Fruit fly (Drosophila melanogaster): ENCODE results near the gene MED17.
A peak's percentile ranks its signal among the peaks of the same experiment; 100 is the strongest.

The MED17 gene

dm6 chr3R:18215300-18215699 is 26.4 kb downstream of the MED17 start (continued):
- peak; percentile 6 for TF ChIP-seq CG12942 (GFP tag; optimal IDR thresholded peaks at IDR 0.05)
- peak; percentile 93 for TF ChIP-seq Med (GFP tag)
- no peak for TF ChIP-seq CG8359 (GFP tag; optimal IDR thresholded peaks at IDR 0.05; ENCODE audit: borderline replicate concordance)
- TF ChIP-seq Trl (optimal IDR thresholded peaks at IDR 0.05) = no peak
- no peak for TF ChIP-seq Trl (GFP tag; optimal IDR thresholded peaks at IDR 0.05)
- peak; percentile 70 for TF ChIP-seq BEAF-32 (GFP tag; optimal IDR thresholded peaks at IDR 0.05)
- TF ChIP-seq BtbVII (GFP tag; optimal IDR thresholded peaks at IDR 0.05) = no peak
- TF ChIP-seq CG9932 (GFP tag; IDR thresholded peaks at IDR 0.05) = peak; percentile 65
- TF ChIP-seq lmd (GFP tag; IDR thresholded peaks at IDR 0.05) = peak; percentile 25; the same call in 1 of the 2 replicates
- TF ChIP-seq hb (GFP tag; IDR thresholded peaks at IDR 0.05; ENCODE audit: partially characterized antibody) = no peak; the same call in 1 of the 3 replicates
- TF ChIP-seq caup (GFP tag; optimal IDR thresholded peaks at IDR 0.05; ENCODE audit: severe bottlenecking) = peak; percentile 2
- TF ChIP-seq zf30C (GFP tag; optimal IDR thresholded peaks at IDR 0.05) = no peak
- no peak for TF ChIP-seq Mes4 (GFP tag; optimal IDR thresholded peaks at IDR 0.05)
- no peak for TF ChIP-seq Vsx1 (GFP tag; optimal IDR thresholded peaks at IDR 0.05)
- peak; percentile 31 for TF ChIP-seq CG1603 (tag; optimal IDR thresholded peaks at IDR 0.05)
- peak; percentile 2 for TF ChIP-seq CG1792 (GFP tag; optimal IDR thresholded peaks at IDR 0.05)
- peak; percentile 8 for TF ChIP-seq jumu (GFP tag; optimal IDR thresholded peaks at IDR 0.05)
- TF ChIP-seq NFAT (GFP tag; IDR thresholded peaks at IDR 0.05) = peak; percentile 39; the same call in 1 of the 2 replicates
- TF ChIP-seq lbe (GFP tag; optimal IDR thresholded peaks at IDR 0.05) = no peak
- no peak for TF ChIP-seq Ptx1 (GFP tag; IDR thresholded peaks at IDR 0.05)
- TF ChIP-seq CG18764 (GFP tag; optimal IDR thresholded peaks at IDR 0.05) = peak; percentile 1
- no peak for TF ChIP-seq lov (optimal IDR thresholded peaks at IDR 0.05)
- no peak for TF ChIP-seq lov (GFP tag; IDR thresholded peaks at IDR 0.05)
- TF ChIP-seq Dek (tag; optimal IDR thresholded peaks at IDR 0.05) = peak; percentile 23
- TF ChIP-seq sr (GFP tag; IDR thresholded peaks at IDR 0.05) = no peak
- no peak for TF ChIP-seq YL-1 (GFP tag; optimal IDR thresholded peaks at IDR 0.05)
- no peak for TF ChIP-seq Fer2 (tag; optimal IDR thresholded peaks at IDR 0.05)
- TF ChIP-seq Bdp1 (GFP tag; optimal IDR thresholded peaks at IDR 0.05) = no peak
- no peak for TF ChIP-seq CG10565 (GFP tag; optimal IDR thresholded peaks at IDR 0.05)
- no peak for TF ChIP-seq gce (GFP tag; IDR thresholded peaks at IDR 0.05)
- TF ChIP-seq CG17385 (GFP tag; optimal IDR thresholded peaks at IDR 0.05) = no peak
- TF ChIP-seq Nf-YC (tag; optimal IDR thresholded peaks at IDR 0.05) = no peak
- TF ChIP-seq Rfx (GFP tag; IDR thresholded peaks at IDR 0.05) = peak; percentile 54
- peak; percentile 53 for TF ChIP-seq ind (GFP tag; optimal IDR thresholded peaks at IDR 0.05)
- peak; percentile 12 for TF ChIP-seq CG16863 (GFP tag; optimal IDR thresholded peaks at IDR 0.05)
- no peak for TF ChIP-seq jing (GFP tag; optimal IDR thresholded peaks at IDR 0.05)
- peak; percentile 15 for TF ChIP-seq ems (GFP tag; optimal IDR thresholded peaks at IDR 0.05)
- TF ChIP-seq ara (GFP tag; IDR thresholded peaks at IDR 0.05) = no peak
- TF ChIP-seq Gug (GFP tag; IDR thresholded peaks at IDR 0.05) = no peak
- TF ChIP-seq Abd-B (GFP tag; optimal IDR thresholded peaks at IDR 0.05) = peak; percentile 17
- peak; percentile 53 for TF ChIP-seq CG2116 (GFP tag; optimal IDR thresholded peaks at IDR 0.05)
- peak; percentile 55 for TF ChIP-seq pzg (GFP tag; optimal IDR thresholded peaks at IDR 0.05)
- TF ChIP-seq Dip3 (GFP tag; optimal IDR thresholded peaks at IDR 0.05) = peak; percentile 40
- TF ChIP-seq trem (tag; optimal IDR thresholded peaks at IDR 0.05) = peak; percentile 20
- no peak; the same call in 2 of the 3 replicates for TF ChIP-seq Aef1 (GFP tag; IDR thresholded peaks at IDR 0.05)
- no peak for TF ChIP-seq CG11085 (GFP tag; IDR thresholded peaks at IDR 0.05)
- peak; percentile 52 for TF ChIP-seq mam (GFP tag; optimal IDR thresholded peaks at IDR 0.05)
- peak; percentile 47; the same call in 1 of the 2 replicates for TF ChIP-seq Ada2b (GFP tag; IDR thresholded peaks at IDR 0.05)
- no peak for TF ChIP-seq sens-2 (GFP tag; IDR thresholded peaks at IDR 0.05)
- TF ChIP-seq CG34422 (GFP tag; IDR thresholded peaks at IDR 0.05) = no peak
- TF ChIP-seq al (GFP tag; IDR thresholded peaks at IDR 0.05) = 0 out of 2 replicates have a peak, but pooled peaks have one; percentile 10
- TF ChIP-seq E2f2 (GFP tag; IDR thresholded peaks at IDR 0.05) = peak; percentile 66
